Fruit fly (Drosophila melanogaster) whole organism, adult: ENCODE measurements around the gene CG11617.
A peak's percentile ranks its signal among the peaks of the same experiment; 100 is the strongest.

ENCODE experiments used
- CG11617 ChIP-seq: fragments of 200-800 bp; sonication (Bioruptor generic); optimal IDR thresholded peaks from 2 replicates; lab custom pipeline; 2017; ENCODE audit warnings: mild to moderate bottlenecking, missing biosample characterization, missing genetic modification reagents, missing genetic modification characterization
- CG12768 ChIP-seq: fragments of 200-800 bp; sonication (Bioruptor generic); optimal IDR thresholded peaks from 2 replicates; lab custom pipeline; 2017; ENCODE audit warnings: missing biosample characterization, missing genetic modification characterization, mild to moderate bottlenecking, moderate library complexity, missing genetic modification reagents
- CG14711 ChIP-seq: fragments of 200-800 bp; sonication (Bioruptor generic); optimal IDR thresholded peaks from 2 replicates; lab custom pipeline; 2018; ENCODE audit warnings: missing biosample characterization, mild to moderate bottlenecking, missing genetic modification characterization, moderate library complexity
- CG1620 ChIP-seq: fragments of 200-800 bp; sonication (Bioruptor generic); optimal IDR thresholded peaks from 2 replicates; lab custom pipeline; 2016; ENCODE audit warnings: missing biosample characterization, missing genetic modification characterization
- CG33017 ChIP-seq: fragments of 200-800 bp; sonication (Bioruptor generic); optimal IDR thresholded peaks from 2 replicates; lab custom pipeline; 2018; ENCODE audit warnings: missing biosample characterization, mild to moderate bottlenecking, missing genetic modification characterization, moderate library complexity
- CG5204 ChIP-seq: fragments of 200-800 bp; sonication (Bioruptor generic); optimal IDR thresholded peaks from 2 replicates; lab custom pipeline; 2016; ENCODE audit warnings: missing biosample characterization, missing genetic modification characterization
- CG7045 ChIP-seq: fragments of 200-800 bp; sonication (Bioruptor generic); optimal IDR thresholded peaks from 2 replicates; lab custom pipeline; 2017; ENCODE audit warnings: missing biosample characterization, mild to moderate bottlenecking, missing genetic modification characterization
- CG7101 ChIP-seq: fragments of 200-800 bp; sonication (Bioruptor generic); optimal IDR thresholded peaks from 2 replicates; lab custom pipeline; 2018; ENCODE audit warnings: missing biosample characterization, mild to moderate bottlenecking, missing genetic modification characterization, moderate library complexity
- Clk ChIP-seq: fragments of 200-800 bp; sonication (Bioruptor generic); optimal IDR thresholded peaks from 2 replicates; lab custom pipeline; 2017; ENCODE audit warnings: missing biosample characterization, missing genetic modification characterization
- Crg-1 ChIP-seq: fragments of 200-800 bp; sonication (Bioruptor generic); optimal IDR thresholded peaks from 2 replicates; lab custom pipeline; 2016; ENCODE audit warnings: missing biosample characterization, missing genetic modification characterization
- Hr96 ChIP-seq: fragments of 200-800 bp; sonication (Bioruptor generic); optimal IDR thresholded peaks from 2 replicates; lab custom pipeline; 2016; ENCODE audit warnings: missing biosample characterization, missing genetic modification characterization
- Mnt ChIP-seq: fragments of 200-800 bp; sonication (Bioruptor generic); optimal IDR thresholded peaks from 2 replicates; lab custom pipeline; 2016; ENCODE audit warnings: missing biosample characterization, mild to moderate bottlenecking, missing genetic modification characterization
- bab1 ChIP-seq: fragments of 200-800 bp; sonication (Bioruptor generic); optimal IDR thresholded peaks from 3 replicates; lab custom pipeline; 2019; ENCODE audit warnings: missing biosample characterization, mild to moderate bottlenecking, missing genetic modification characterization, moderate library complexity
- cic ChIP-seq: fragments of 200-800 bp; sonication (Bioruptor generic); optimal IDR thresholded peaks from 2 replicates; lab custom pipeline; 2017; ENCODE audit warnings: missing biosample characterization, mild to moderate bottlenecking, missing genetic modification characterization, moderate library complexity
- cnc ChIP-seq, 2 experiments: fragments of >200 bp; optimal IDR thresholded peaks; 2 replicates each; lab custom pipeline; 2017
- kay ChIP-seq: fragments of 200-800 bp; sonication (Bioruptor generic); peaks from one replicate; lab custom pipeline; 2016; ENCODE audit warnings: missing biosample characterization, missing genetic modification characterization, borderline replicate concordance
- ovo ChIP-seq: fragments of 200-800 bp; sonication (Bioruptor generic); optimal IDR thresholded peaks from 2 replicates; lab custom pipeline; 2016; ENCODE audit warnings: missing biosample characterization, missing genetic modification characterization
- pad ChIP-seq: fragments of 200-800 bp; sonication (Bioruptor generic); optimal IDR thresholded peaks from 3 replicates; lab custom pipeline; 2017; ENCODE audit warnings: missing biosample characterization, missing genetic modification characterization, mild to moderate bottlenecking, moderate library complexity, missing genetic modification reagents
- tj ChIP-seq: fragments of 200-800 bp; sonication (Bioruptor generic); optimal IDR thresholded peaks from 3 replicates; lab custom pipeline; 2017; ENCODE audit warnings: missing biosample characterization, mild to moderate bottlenecking, missing genetic modification characterization, moderate library complexity
- toe ChIP-seq: fragments of 200-800 bp; sonication (Bioruptor generic); optimal IDR thresholded peaks from 2 replicates; lab custom pipeline; 2016; ENCODE audit warnings: missing biosample characterization, missing genetic modification characterization

The CG11617 gene

DNA sequence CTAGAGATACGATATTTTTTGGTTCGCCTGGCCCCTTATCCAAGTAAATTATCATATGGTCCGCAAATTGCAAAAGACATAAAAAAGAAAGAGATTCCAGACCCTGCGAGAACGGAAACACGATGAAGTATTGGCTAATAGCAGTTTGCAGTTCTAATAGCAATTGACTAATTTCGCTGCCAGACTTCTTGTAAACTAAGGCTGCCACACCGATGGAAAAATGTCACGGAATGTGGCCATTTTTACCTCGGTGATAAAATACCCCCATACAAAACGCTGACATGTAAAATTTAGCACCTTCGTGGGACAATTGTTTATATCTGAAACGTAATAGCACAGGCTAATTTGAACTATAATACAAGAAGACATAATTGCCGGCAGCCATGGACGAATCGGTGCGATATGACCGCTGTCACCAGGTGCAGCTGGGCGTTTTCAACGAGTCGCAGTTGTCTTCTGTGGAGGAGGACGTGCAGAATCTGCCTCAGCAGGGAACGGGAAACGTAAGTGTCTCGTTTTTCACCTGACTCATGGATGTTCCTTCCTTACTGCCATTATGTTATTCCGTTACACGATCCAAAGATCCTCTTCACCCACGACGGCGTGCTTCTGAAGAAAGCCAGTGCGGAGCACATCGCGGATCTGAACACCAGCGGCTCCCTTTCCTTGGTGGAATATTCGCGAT, at the start of gene CG11617, which contains the start of gene Tbc1d15-17:
TSS of gene CG11617 (minus strand) at position 169 of the 685 bp plus-strand sequence.
TSS of gene Tbc1d15-17 (plus strand) at position 51 of the 685 bp plus-strand sequence.
- TF ChIP-seq CG33017 (tag; lab: Kevin White, UChicago) = no peak
- TF ChIP-seq CG7101 (tag; lab: Kevin White, UChicago) = peak; percentile 1
- TF ChIP-seq Mnt (GFP tag; lab: Kevin White, UChicago) = no peak
- no peak for TF ChIP-seq toe (GFP tag; lab: Kevin White, UChicago)
- TF ChIP-seq kay (GFP tag; lab: Kevin White, UChicago) = no peak
- TF ChIP-seq Hr96 (GFP tag; lab: Kevin White, UChicago) = no peak
- TF ChIP-seq CG11617 (GFP tag; lab: Kevin White, UChicago) = peak; percentile 64
- TF ChIP-seq CG12768 = no peak
- peak; percentile 99 for TF ChIP-seq tj (GFP tag; lab: Kevin White, UChicago)
- TF ChIP-seq ovo (GFP tag; lab: Kevin White, UChicago) = no peak
- no peak for TF ChIP-seq CG7045 (GFP tag; lab: Kevin White, UChicago)
- no peak for TF ChIP-seq Clk
- no peak for TF ChIP-seq Crg-1 (GFP tag; lab: Kevin White, UChicago)
- TF ChIP-seq bab1 (GFP tag; lab: Kevin White, UChicago) = peak; percentile 68
- TF ChIP-seq CG1620 (GFP tag; lab: Kevin White, UChicago) = peak; percentile 40
- TF ChIP-seq CG5204 (GFP tag; lab: Kevin White, UChicago) = no peak
- TF ChIP-seq cnc (optimal IDR thresholded peaks at IDR 0.05; lab: Kevin White, UChicago) = no peak
- no peak for TF ChIP-seq CG14711 (tag; lab: Kevin White, UChicago)
- peak; percentile 35 for TF ChIP-seq cic
- peak; percentile 14 for TF ChIP-seq pad (GFP tag; lab: Kevin White, UChicago)

DNA sequence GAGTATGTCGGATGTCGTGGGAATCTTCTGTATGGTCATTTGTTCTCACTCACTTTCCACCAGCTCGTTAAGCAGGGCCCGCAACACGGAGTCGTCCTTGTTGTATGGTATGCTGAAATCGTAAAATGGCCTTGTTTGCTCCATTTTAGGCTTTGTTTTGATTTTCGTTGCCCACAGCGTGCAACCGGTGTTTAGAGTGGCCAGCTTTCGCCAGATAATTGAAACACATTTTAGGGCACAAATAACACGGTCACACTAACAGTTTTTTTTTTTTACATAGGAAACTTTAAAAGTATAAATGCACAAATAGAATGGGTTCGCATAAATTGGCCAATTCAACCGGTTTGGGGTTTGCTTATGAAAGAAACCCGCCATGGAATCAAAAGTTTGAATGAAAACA, 45.1 kb upstream of the CG11617 start, which contains the start of gene Rpp30:
TSS of gene Rpp30 (minus strand) at position 200 of the 400 bp plus-strand sequence.
- TF ChIP-seq bab1 (GFP tag; lab: Kevin White, UChicago) (peak; percentile 59), Mnt (GFP tag; lab: Kevin White, UChicago) (peak; percentile 82), Crg-1 (GFP tag; lab: Kevin White, UChicago) (no peak), CG5204 (GFP tag; lab: Kevin White, UChicago) (no peak), cic (no peak)

DNA sequence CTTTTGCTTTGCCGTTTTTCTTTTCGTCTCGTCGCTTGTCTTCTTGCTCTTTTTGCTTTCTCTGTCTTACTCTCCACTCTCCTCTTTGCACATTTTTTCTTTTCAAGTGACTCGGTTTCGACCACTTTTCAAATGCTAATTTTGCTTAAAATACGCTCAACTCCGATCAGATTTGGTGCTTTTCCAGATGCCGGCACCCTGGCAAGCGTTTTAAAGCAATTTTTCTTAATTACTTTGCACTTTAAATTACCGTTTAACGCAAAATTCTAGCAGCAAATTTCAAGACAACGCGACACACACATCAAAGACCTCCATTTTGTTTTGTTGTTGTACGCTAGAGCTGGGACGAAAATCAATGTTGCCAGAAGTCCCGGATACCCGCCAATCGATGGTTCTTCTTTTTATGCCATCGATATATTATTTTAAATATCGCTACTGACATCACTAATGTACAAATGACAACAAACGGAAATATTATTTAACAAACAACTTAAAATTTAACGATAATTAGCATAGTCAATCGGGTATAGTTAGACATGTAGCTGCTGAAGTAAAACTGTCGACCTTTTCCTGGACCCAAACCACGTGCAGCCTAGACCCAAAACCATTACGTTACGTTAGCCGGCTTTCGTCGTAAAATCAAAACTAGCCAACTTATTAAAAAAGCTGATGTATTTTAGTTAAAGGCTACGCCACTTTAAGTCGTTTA, 43.6 kb upstream of the CG11617 start, which contains the start of gene kis:
TSS of gene kis (minus strand) at position 317 of the 709 bp plus-strand sequence.
- TF ChIP-seq CG7101 (tag; lab: Kevin White, UChicago) (peak; percentile 25), toe (GFP tag; lab: Kevin White, UChicago) (no peak), Hr96 (GFP tag; lab: Kevin White, UChicago) (peak; percentile 56), tj (GFP tag; lab: Kevin White, UChicago) (no peak), Mnt (GFP tag; lab: Kevin White, UChicago) (peak; percentile 75), cic (no peak), kay (GFP tag; lab: Kevin White, UChicago) (no peak), bab1 (GFP tag; lab: Kevin White, UChicago) (peak; percentile 75), cnc (optimal IDR thresholded peaks at IDR 0.05; lab: Kevin White, UChicago) (no peak), Crg-1 (GFP tag; lab: Kevin White, UChicago) (peak; percentile 34), CG12768 (peak; percentile 8), CG14711 (tag; lab: Kevin White, UChicago) (no peak), Clk (peak; percentile 9), pad (GFP tag; lab: Kevin White, UChicago) (peak; percentile 23), CG11617 (GFP tag; lab: Kevin White, UChicago) (peak; percentile 46), CG33017 (tag; lab: Kevin White, UChicago) (peak; percentile 46), CG7045 (GFP tag; lab: Kevin White, UChicago) (peak; percentile 24), CG1620 (GFP tag; lab: Kevin White, UChicago) (peak; percentile 64), CG5204 (GFP tag; lab: Kevin White, UChicago) (no peak), ovo (GFP tag; lab: Kevin White, UChicago) (no peak)

DNA sequence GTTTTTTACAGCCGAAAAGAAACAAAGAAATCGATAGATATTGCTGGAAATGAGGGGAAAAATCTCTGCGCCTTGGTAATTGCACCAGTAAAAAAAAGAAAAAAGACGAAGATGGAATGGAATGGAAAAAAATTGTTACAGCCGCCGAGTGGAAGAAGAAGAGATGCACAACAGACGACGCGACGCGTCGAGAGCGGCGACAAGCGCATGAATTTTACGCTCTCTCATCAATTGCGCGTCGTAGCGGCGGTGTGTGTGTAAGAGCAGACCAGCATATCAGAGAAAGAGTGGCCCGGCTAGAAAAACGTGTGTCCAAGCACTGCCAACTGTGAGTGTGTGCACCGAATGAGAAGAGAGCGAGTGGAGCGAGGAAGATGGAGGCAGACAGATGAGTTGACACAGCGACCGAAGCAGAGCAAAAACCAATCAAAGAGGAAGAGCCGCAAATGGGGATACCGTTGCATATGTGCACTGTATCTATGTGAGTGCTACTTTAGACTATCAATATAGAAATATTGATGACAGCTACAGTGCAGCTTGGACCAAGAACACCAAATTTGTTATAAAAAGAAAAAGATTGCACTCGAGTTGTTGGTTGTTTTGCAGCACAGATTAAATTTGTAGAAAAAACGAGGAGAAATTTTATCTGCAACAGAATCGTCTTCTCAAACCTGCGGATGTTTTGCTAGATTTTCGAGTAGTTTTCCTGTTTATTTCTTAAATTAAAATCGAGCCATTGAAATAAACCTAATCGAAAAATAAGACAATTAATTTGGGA, 42.1 kb upstream of the CG11617 start:
- no peak for TF ChIP-seq Clk
- peak; percentile 60 for TF ChIP-seq CG7045 (GFP tag; lab: Kevin White, UChicago)
- TF ChIP-seq pad (GFP tag; lab: Kevin White, UChicago) = peak; percentile 76
- TF ChIP-seq cic = peak; percentile 32
- no peak for TF ChIP-seq CG11617 (GFP tag; lab: Kevin White, UChicago)
- TF ChIP-seq CG12768 = peak; percentile 28
- TF ChIP-seq ovo (GFP tag; lab: Kevin White, UChicago) = peak; percentile 18
- TF ChIP-seq CG7101 (tag; lab: Kevin White, UChicago) = peak; percentile 21
- peak; percentile 35 for TF ChIP-seq CG14711 (tag; lab: Kevin White, UChicago)
- no peak for TF ChIP-seq kay (GFP tag; lab: Kevin White, UChicago)
- no peak for TF ChIP-seq CG5204 (GFP tag; lab: Kevin White, UChicago)
- peak; percentile 11 for TF ChIP-seq CG33017 (tag; lab: Kevin White, UChicago)
- peak; percentile 32 for TF ChIP-seq Mnt (GFP tag; lab: Kevin White, UChicago)
- TF ChIP-seq tj (GFP tag; lab: Kevin White, UChicago) = peak; percentile 25
- TF ChIP-seq cnc (optimal IDR thresholded peaks at IDR 0.05; lab: Kevin White, UChicago) = no peak
- TF ChIP-seq CG1620 (GFP tag; lab: Kevin White, UChicago) = no peak
- TF ChIP-seq toe (GFP tag; lab: Kevin White, UChicago) = no peak
- no peak for TF ChIP-seq bab1 (GFP tag; lab: Kevin White, UChicago)
- peak; percentile 7 for TF ChIP-seq Hr96 (GFP tag; lab: Kevin White, UChicago)
- peak; percentile 22 for TF ChIP-seq Crg-1 (GFP tag; lab: Kevin White, UChicago)
